Fruit fly (Drosophila melanogaster) whole organism, embryonic: ENCODE measurements around the gene CG17752.
A peak's percentile ranks its signal among the peaks of the same experiment; 100 is the strongest.

Experiments used
- Bgb ChIP-seq: fragments of 200-800 bp; sonication (Bioruptor generic); IDR thresholded peaks from 2 replicates; pipeline ENCODE4 v1.3.6; 2022; ENCODE audit warnings: missing biosample characterization, missing genetic modification characterization; ENCODE audit not compliant: partially characterized antibody
- BtbVII ChIP-seq: fragments of 200-800 bp; sonication (Bioruptor generic); optimal IDR thresholded peaks from 3 replicates; lab custom pipeline; 2017; ENCODE audit warnings: missing biosample characterization, mild to moderate bottlenecking, missing genetic modification characterization
- CG12071 ChIP-seq: fragments of 200-800 bp; sonication (Bioruptor generic); optimal IDR thresholded peaks from 3 replicates; lab custom pipeline; 2018; ENCODE audit warnings: missing biosample characterization, mild to moderate bottlenecking, missing genetic modification characterization
- CG13775 ChIP-seq: fragments of 200-800 bp; sonication (Bioruptor generic); optimal IDR thresholded peaks from 3 replicates; lab custom pipeline; 2017; ENCODE audit warnings: missing biosample characterization, mild to moderate bottlenecking, missing genetic modification characterization
- CG13894 ChIP-seq: fragments of 200-800 bp; sonication (Bioruptor generic); optimal IDR thresholded peaks from 3 replicates; lab custom pipeline; 2018; ENCODE audit warnings: missing biosample characterization, mild to moderate bottlenecking, missing genetic modification characterization, moderate library complexity
- CG15514 ChIP-seq: fragments of 200-800 bp; sonication (Bioruptor generic); optimal IDR thresholded peaks from 3 replicates; lab custom pipeline; 2017; ENCODE audit warnings: missing biosample characterization, missing genetic modification characterization, mild to moderate bottlenecking, moderate library complexity, missing genetic modification reagents
- CG15696 ChIP-seq: fragments of 200-800 bp; sonication (Bioruptor generic); optimal IDR thresholded peaks from 2 replicates; lab custom pipeline; 2019; ENCODE audit warnings: missing biosample characterization, mild to moderate bottlenecking, missing genetic modification characterization, moderate library complexity
- CG16815 ChIP-seq: fragments of 200-800 bp; sonication (Bioruptor generic); optimal IDR thresholded peaks from 3 replicates; lab custom pipeline; 2017; ENCODE audit warnings: missing biosample characterization, mild to moderate bottlenecking, missing genetic modification characterization
- CG17359 ChIP-seq: fragments of 200-800 bp; sonication (Bioruptor generic); optimal IDR thresholded peaks from 3 replicates; lab custom pipeline; 2018; ENCODE audit warnings: missing biosample characterization, mild to moderate bottlenecking, missing genetic modification characterization, moderate library complexity
- CG17568 ChIP-seq: fragments of 200-800 bp; sonication (Bioruptor generic); optimal IDR thresholded peaks from 2 replicates; lab custom pipeline; 2018; ENCODE audit warnings: missing biosample characterization, mild to moderate bottlenecking, missing genetic modification characterization, moderate library complexity
- CG17829 ChIP-seq: fragments of 200-800 bp; optimal IDR thresholded peaks from 2 replicates; lab custom pipeline; 2019; ENCODE audit warnings: missing biosample characterization, mild to moderate bottlenecking, missing genetic modification characterization, moderate library complexity
- CG18011 ChIP-seq: fragments of 200-800 bp; sonication (Bioruptor generic); optimal IDR thresholded peaks from 2 replicates; lab custom pipeline; 2017; ENCODE audit warnings: missing biosample characterization, missing genetic modification characterization, mild to moderate bottlenecking, moderate library complexity, missing genotype
- CG2116 ChIP-seq: fragments of 200-800 bp; sonication (Bioruptor generic); optimal IDR thresholded peaks from 3 replicates; lab custom pipeline; 2018; ENCODE audit warnings: missing biosample characterization, mild to moderate bottlenecking, missing genetic modification characterization
- CG2678 ChIP-seq: fragments of 200-800 bp; sonication (Bioruptor generic); optimal IDR thresholded peaks from 3 replicates; lab custom pipeline; 2019; ENCODE audit warnings: missing biosample characterization, mild to moderate bottlenecking, missing genetic modification characterization, moderate library complexity
- CG31224 ChIP-seq: fragments of 200-800 bp; sonication (Bioruptor generic); IDR thresholded peaks from 2 replicates; pipeline ENCODE4 v1.3.6; 2022; ENCODE audit warnings: missing biosample characterization, missing genetic modification characterization
- CG31365 ChIP-seq: fragments of 200-800 bp; sonication (Bioruptor generic); optimal IDR thresholded peaks from 2 replicates; lab custom pipeline; 2018; ENCODE audit warnings: missing biosample characterization, mild to moderate bottlenecking, missing genetic modification characterization
- CG32772 ChIP-seq: fragments of 200-800 bp; sonication (Bioruptor generic); IDR thresholded peaks from 2 replicates; pipeline ENCODE4 v1.3.6; 2022; ENCODE audit warnings: missing biosample characterization, missing genetic modification characterization
- CG3847 ChIP-seq: fragments of 200-800 bp; sonication (Bioruptor generic); IDR thresholded peaks from 2 replicates; pipeline ENCODE4 v1.3.6; 2022; ENCODE audit warnings: missing biosample characterization, missing genetic modification characterization
- CG4282 ChIP-seq: fragments of 200-800 bp; sonication (Bioruptor generic); optimal IDR thresholded peaks from 2 replicates; lab custom pipeline; 2016; ENCODE audit warnings: missing biosample characterization, missing genetic modification characterization
- CG4730 ChIP-seq: fragments of 200-800 bp; sonication (Bioruptor generic); IDR thresholded peaks from 2 replicates; pipeline ENCODE4 v1.3.6; 2022; ENCODE audit warnings: missing biosample characterization, missing genetic modification characterization
- CG7963 ChIP-seq: fragments of 200-800 bp; sonication (Bioruptor generic); IDR thresholded peaks from 3 replicates; pipeline ENCODE4 v1.3.6; 2022; ENCODE audit warnings: missing biosample characterization, missing genetic modification characterization; ENCODE audit not compliant: partially characterized antibody
- CTCF ChIP-seq: fragments of 200-800 bp; sonication (Bioruptor generic); optimal IDR thresholded peaks from 2 replicates; lab custom pipeline; 2017; ENCODE audit warnings: missing biosample characterization, mild to moderate bottlenecking, missing genetic modification characterization, moderate library complexity
- Hey ChIP-seq: fragments of 200-800 bp; sonication (Bioruptor generic); optimal IDR thresholded peaks from 3 replicates; lab custom pipeline; 2018; ENCODE audit warnings: missing biosample characterization, mild to moderate bottlenecking, missing genetic modification characterization
- Hmr ChIP-seq: fragments of 200-800 bp; sonication (Bioruptor generic); optimal IDR thresholded peaks from 3 replicates; lab custom pipeline; 2017; ENCODE audit warnings: mild to moderate bottlenecking, missing biosample characterization, missing genetic modification reagents, missing genetic modification characterization
- Med ChIP-seq: fragments of 200-800 bp; sonication (Bioruptor generic); peaks from one replicate; lab custom pipeline; 2016; ENCODE audit warnings: missing biosample characterization, missing genetic modification characterization, mild to moderate bottlenecking, inconsistent platforms, moderate library complexity
- Myb ChIP-seq: fragments of 200-800 bp; sonication (Bioruptor generic); optimal IDR thresholded peaks from 2 replicates; lab custom pipeline; 2016; ENCODE audit warnings: missing biosample characterization, missing genetic modification characterization
- Nf-YB ChIP-seq: fragments of 200-800 bp; sonication (Bioruptor generic); optimal IDR thresholded peaks from 3 replicates; lab custom pipeline; 2019; ENCODE audit warnings: missing biosample characterization, mild to moderate bottlenecking, missing genetic modification characterization, moderate library complexity
- Oaz ChIP-seq: fragments of 200-800 bp; sonication (Bioruptor generic); IDR thresholded peaks from 2 replicates; pipeline ENCODE4 v1.3.6; 2022; ENCODE audit warnings: missing biosample characterization, missing genetic modification characterization
- Ravus ChIP-seq: fragments of 200-800 bp; sonication (Bioruptor generic); IDR thresholded peaks from 2 replicates; pipeline ENCODE4 v1.3.6; 2022; ENCODE audit warnings: missing biosample characterization, missing genetic modification characterization
- Six4 ChIP-seq: fragments of 200-800 bp; sonication (Bioruptor generic); optimal IDR thresholded peaks from 2 replicates; lab custom pipeline; 2016; ENCODE audit warnings: missing biosample characterization, missing genetic modification characterization
- Sox100B ChIP-seq: fragments of 200-800 bp; sonication (Bioruptor generic); optimal IDR thresholded peaks from 3 replicates; lab custom pipeline; 2018; ENCODE audit warnings: missing biosample characterization, mild to moderate bottlenecking, missing genetic modification characterization
- Vsx1 ChIP-seq: fragments of 200-800 bp; sonication (Bioruptor generic); optimal IDR thresholded peaks from 2 replicates; lab custom pipeline; 2017; ENCODE audit warnings: missing biosample characterization, mild to moderate bottlenecking, missing genetic modification characterization, missing genetic modification reagents
- ab ChIP-seq: fragments of 200-800 bp; sonication (Bioruptor generic); optimal IDR thresholded peaks from 2 replicates; lab custom pipeline; 2016; ENCODE audit warnings: missing biosample characterization, missing genetic modification characterization
- ato ChIP-seq: fragments of 200-800 bp; sonication (Bioruptor generic); IDR thresholded peaks from 2 replicates; pipeline ENCODE4 v1.3.6; 2022; ENCODE audit warnings: missing biosample characterization, missing genetic modification characterization; ENCODE audit not compliant: partially characterized antibody
- btn ChIP-seq: fragments of 200-800 bp; sonication (Bioruptor generic); optimal IDR thresholded peaks from 2 replicates; lab custom pipeline; 2016; ENCODE audit warnings: missing biosample characterization, missing genetic modification characterization
- eyg ChIP-seq: fragments of 200-800 bp; sonication (Bioruptor generic); optimal IDR thresholded peaks from 3 replicates; lab custom pipeline; 2016; ENCODE audit warnings: missing biosample characterization, missing genetic modification characterization
- grau ChIP-seq: fragments of 200-800 bp; optimal IDR thresholded peaks from 3 replicates; lab custom pipeline; 2019; ENCODE audit warnings: missing biosample characterization, mild to moderate bottlenecking, missing genetic modification characterization, moderate library complexity
- ham ChIP-seq: fragments of 200-800 bp; sonication (Bioruptor generic); IDR thresholded peaks from 2 replicates; pipeline ENCODE4 v1.3.6; 2022; ENCODE audit warnings: missing biosample characterization, missing genetic modification characterization
- hkb ChIP-seq, 2 experiments: fragments of 200-800 bp in 1 of 2; fragments of >200 bp in 1 of 2; sonication (Bioruptor generic) in 1 of 2; IDR thresholded peaks in 1 of 2; optimal IDR thresholded peaks in 1 of 2; 2 replicates each; pipeline versions ENCODE4 v1.3.6 to Lab custom; 2017 to 2022; ENCODE audit warnings: missing biosample characterization in 1 of 2, missing genetic modification characterization in 1 of 2
- kay ChIP-seq: fragments of 200-800 bp; sonication (Bioruptor generic); optimal IDR thresholded peaks from 2 replicates; lab custom pipeline; 2016; ENCODE audit warnings: missing biosample characterization, missing genetic modification characterization
- lbe ChIP-seq: fragments of 200-800 bp; sonication (Bioruptor generic); optimal IDR thresholded peaks from 2 replicates; lab custom pipeline; 2016; ENCODE audit warnings: missing biosample characterization, mild to moderate bottlenecking, missing genetic modification characterization
- lov ChIP-seq, 2 experiments: fragments of 200-800 bp in 1 of 2; fragments of >200 bp in 1 of 2; sonication (Bioruptor generic) in 1 of 2; IDR thresholded peaks in 1 of 2; optimal IDR thresholded peaks in 1 of 2; 2 replicates in 1 of 2; 3 replicates in 1 of 2; pipeline versions ENCODE4 v1.3.6 to Lab custom; 2017 to 2022; ENCODE audit warnings: missing biosample characterization in 1 of 2, missing genetic modification characterization in 1 of 2
- odd ChIP-seq: fragments of 200-800 bp; sonication (Bioruptor generic); optimal IDR thresholded peaks from 2 replicates; lab custom pipeline; 2017; ENCODE audit warnings: missing biosample characterization, mild to moderate bottlenecking, missing genetic modification characterization
- phol ChIP-seq: fragments of 200-800 bp; sonication (Bioruptor generic); optimal IDR thresholded peaks from 3 replicates; lab custom pipeline; 2018; ENCODE audit warnings: missing biosample characterization, mild to moderate bottlenecking, missing genetic modification characterization, moderate library complexity
- row ChIP-seq: fragments of 200-800 bp; sonication (Bioruptor generic); IDR thresholded peaks from 3 replicates; pipeline ENCODE4 v1.3.6; 2022; ENCODE audit warnings: missing biosample characterization, missing genetic modification characterization
- scrt ChIP-seq: fragments of 200-800 bp; sonication (Bioruptor generic); optimal IDR thresholded peaks from 2 replicates; lab custom pipeline; 2018; ENCODE audit warnings: missing biosample characterization, mild to moderate bottlenecking, missing genetic modification characterization, moderate library complexity
- sens-2 ChIP-seq: fragments of 200-800 bp; sonication (Bioruptor generic); IDR thresholded peaks from 2 replicates; pipeline ENCODE4 v1.3.6; 2022; ENCODE audit warnings: missing biosample characterization, missing genetic modification characterization
- seq ChIP-seq: fragments of 200-800 bp; sonication (Bioruptor generic); IDR thresholded peaks from 2 replicates; pipeline ENCODE4 v1.3.6; 2022; ENCODE audit warnings: missing biosample characterization, missing genetic modification characterization
- slou ChIP-seq: fragments of 200-800 bp; sonication (Bioruptor generic); optimal IDR thresholded peaks from 3 replicates; lab custom pipeline; 2016; ENCODE audit warnings: missing biosample characterization, missing genetic modification characterization
- unpg ChIP-seq: fragments of 200-800 bp; sonication (Bioruptor generic); optimal IDR thresholded peaks from 3 replicates; lab custom pipeline; 2018; ENCODE audit warnings: missing biosample characterization, mild to moderate bottlenecking, missing genetic modification characterization, moderate library complexity

The CG17752 gene

dm6 chr3R:19612908-19613431 lies 2.9 kb downstream of the CG17752 start, which contains the start of gene CG16727 (continued):
- TF ChIP-seq row (no peak), slou (GFP tag; lab: Kevin White, UChicago) (no peak), Oaz (GFP tag; lab: Robert Waterston, UW) (no peak), CG2116 (GFP tag; lab: Kevin White, UChicago) (no peak), hkb (optimal IDR thresholded peaks at IDR 0.05; lab: Kevin White, UChicago) (no peak), hkb (GFP tag; IDR thresholded peaks at IDR 0.05; lab: Robert Waterston, UW) (0 out of 2 replicates have a peak, but pooled peaks have one; percentile 32), CG7963 (GFP tag; lab: Robert Waterston, UW) (no peak), btn (GFP tag; lab: Kevin White, UChicago) (no peak), CG32772 (no peak), Bgb (GFP tag; lab: Robert Waterston, UW) (no peak), scrt (GFP tag; lab: Kevin White, UChicago) (peak; percentile 36), Nf-YB (GFP tag; lab: Kevin White, UChicago) (no peak), CTCF (GFP tag; lab: Kevin White, UChicago) (no peak), CG17568 (peak; percentile 31), Hey (tag; lab: Kevin White, UChicago) (no peak), lbe (no peak), CG2678 (tag; lab: Kevin White, UChicago) (peak; percentile 65), kay (no peak), sens-2 (GFP tag; lab: Robert Waterston, UW) (no peak), ato (GFP tag; lab: Robert Waterston, UW) (no peak), unpg (GFP tag; lab: Kevin White, UChicago) (no peak), eyg (GFP tag; lab: Kevin White, UChicago) (no peak), BtbVII (GFP tag; lab: Kevin White, UChicago) (peak; percentile 30), CG31224 (GFP tag; lab: Robert Waterston, UW) (no peak), ab (GFP tag; lab: Kevin White, UChicago) (no peak), Vsx1 (GFP tag; lab: Kevin White, UChicago) (no peak), Myb (GFP tag; lab: Kevin White, UChicago) (no peak), grau (tag; lab: Kevin White, UChicago) (no peak), Six4 (GFP tag; lab: Kevin White, UChicago) (no peak), Hmr (GFP tag; lab: Kevin White, UChicago) (peak; percentile 58), CG17829 (no peak), CG15696 (tag; lab: Kevin White, UChicago) (no peak), CG13894 (tag; lab: Kevin White, UChicago) (no peak), CG16815 (GFP tag; lab: Kevin White, UChicago) (no peak), CG31365 (tag; lab: Kevin White, UChicago) (peak; percentile 15), Sox100B (GFP tag; lab: Kevin White, UChicago) (peak; percentile 39), lov (optimal IDR thresholded peaks at IDR 0.05; lab: Kevin White, UChicago) (no peak), lov (GFP tag; IDR thresholded peaks at IDR 0.05; lab: Robert Waterston, UW) (no peak), CG18011 (no peak), CG4730 (GFP tag; lab: Robert Waterston, UW) (no peak), CG3847 (no peak), Ravus (GFP tag; lab: Robert Waterston, UW) (no peak), odd (GFP tag; lab: Kevin White, UChicago) (peak; percentile 35), CG12071 (GFP tag; lab: Kevin White, UChicago) (peak; percentile 41), seq (0 out of 2 replicates have a peak, but pooled peaks have one; percentile 10), CG15514 (GFP tag; lab: Kevin White, UChicago) (peak; percentile 49), CG4282 (GFP tag; lab: Kevin White, UChicago) (no peak), CG17359 (tag; lab: Kevin White, UChicago) (peak; percentile 36), phol (tag; lab: Kevin White, UChicago) (no peak), CG13775 (no peak), Med (peak; percentile 47), ham (no peak)
